Worm (Caenorhabditis elegans): Measurements from ENCODE around the gene srh-85.
"Not testable (repeated sequence)": the region's sequence is repeated elsewhere in the genome, so short reads cannot be mapped to it uniquely, and the experiment has no call there.

DNA sequence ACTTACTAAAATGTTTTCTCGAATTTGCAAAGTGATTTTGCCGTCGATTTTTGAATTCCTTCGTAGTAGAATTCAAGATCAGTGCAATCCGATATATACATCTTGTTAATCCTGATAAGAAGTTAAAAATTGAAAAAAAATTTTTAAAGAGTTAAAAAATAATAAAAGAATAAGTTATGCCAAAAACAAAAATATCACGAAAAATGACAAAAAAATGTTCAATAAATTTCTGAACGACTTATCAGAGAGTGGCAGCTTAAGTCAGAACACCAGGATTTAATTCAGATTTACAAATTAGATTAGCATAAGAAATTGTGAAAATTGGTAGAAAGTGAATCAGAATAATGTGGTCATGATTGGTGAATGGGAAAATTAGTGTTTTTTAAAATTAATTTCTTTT, 35.2 kb downstream of the srh-85 start, which contains the start of gene srw-122:
- not testable (repeated sequence) for TF ChIP-seq lin-13 (GFP tag; optimal IDR thresholded peaks at IDR 0.05); rnt-1 (tag; optimal IDR thresholded peaks at IDR 0.05); fos-1 (tag; optimal IDR thresholded peaks at IDR 0.05); nhr-12 (tag; optimal IDR thresholded peaks at IDR 0.05); unc-86 (tag; optimal IDR thresholded peaks at IDR 0.05); jun-1 (tag; optimal IDR thresholded peaks at IDR 0.05); aly-2 (tag; optimal IDR thresholded peaks at IDR 0.05); elt-3 (tag; optimal IDR thresholded peaks at IDR 0.05); ama-1 (optimal IDR thresholded peaks at IDR 0.05); mef-2 (tag; optimal IDR thresholded peaks at IDR 0.05); nhr-237 (tag; optimal IDR thresholded peaks at IDR 0.05); unc-98 (GFP tag; IDR thresholded peaks at IDR 0.05); alr-1 (tag; optimal IDR thresholded peaks at IDR 0.05; ENCODE audit: borderline replicate concordance); nhr-77 (tag; optimal IDR thresholded peaks at IDR 0.05)
